Worm (Caenorhabditis elegans): ENCODE results near the gene sna-1.

The sna-1 gene

ce11 chrV:6699021-6699420, 11.5 kb downstream of the sna-1 start:
- TF ChIP-seq ztf-23 (GFP tag; IDR thresholded peaks at IDR 0.05) (no peak), cog-1 (tag; optimal IDR thresholded peaks at IDR 0.05) (no peak), ref-1 (GFP tag; conservative IDR thresholded peaks at IDR 0.05) (no peak), ztf-29 (GFP tag; IDR thresholded peaks at IDR 0.05) (no peak), med-1 (GFP tag; optimal IDR thresholded peaks at IDR 0.05; ENCODE audit: insufficient read depth) (no peak), T22C8.4 (GFP tag; IDR thresholded peaks at IDR 0.05) (no peak), flt-1 (GFP tag; IDR thresholded peaks at IDR 0.05) (no peak)

ce11 chrV:6697552-6697951, 12.9 kb downstream of the sna-1 start, which contains the start of gene W02F12.2:
W02F12.2 (minus strand) TSS chrV:6697652.
- TF ChIP-seq flt-1 (GFP tag; IDR thresholded peaks at IDR 0.05), result no peak
- no peak for TF ChIP-seq med-1 (GFP tag; optimal IDR thresholded peaks at IDR 0.05; ENCODE audit: insufficient read depth)
- TF ChIP-seq ztf-23 (GFP tag; IDR thresholded peaks at IDR 0.05), result no peak
- TF ChIP-seq klf-2 (GFP tag; conservative IDR thresholded peaks at IDR 0.05), result no peak

ce11 chrV:6694668-6695067, 15.8 kb downstream of the sna-1 start, which contains the start of gene W02F12.8:
W02F12.8 (minus strand) TSS chrV:6694768.
- TF ChIP-seq tab-1 (GFP tag; IDR thresholded peaks at IDR 0.05) (no peak), T22C8.4 (GFP tag; IDR thresholded peaks at IDR 0.05) (no peak), flt-1 (GFP tag; IDR thresholded peaks at IDR 0.05) (no peak), ztf-29 (GFP tag; IDR thresholded peaks at IDR 0.05) (no peak), cog-1 (tag; optimal IDR thresholded peaks at IDR 0.05) (no peak), klf-2 (GFP tag; conservative IDR thresholded peaks at IDR 0.05) (no peak)

- TF ChIP-seq med-1 (GFP tag; optimal IDR thresholded peaks at IDR 0.05; ENCODE audit: insufficient read depth) (no peak), ref-1 (GFP tag; conservative IDR thresholded peaks at IDR 0.05) (no peak), flt-1 (GFP tag; IDR thresholded peaks at IDR 0.05) (no peak), cog-1 (tag; optimal IDR thresholded peaks at IDR 0.05) (no peak), klf-2 (GFP tag; conservative IDR thresholded peaks at IDR 0.05) (no peak), ztf-29 (GFP tag; IDR thresholded peaks at IDR 0.05) (no peak), T22C8.4 (GFP tag; IDR thresholded peaks at IDR 0.05) (no peak), ztf-23 (GFP tag; IDR thresholded peaks at IDR 0.05) (no peak)
These were observed 18.6 kb downstream of the sna-1 start, which contains the start of gene mtl-1 for ce11 chrV:6691813-6692351. mtl-1 (minus strand) TSS chrV:6691863.

ce11 chrV:6690075-6690474, 20.4 kb downstream of the sna-1 start:
- no peak for TF ChIP-seq tab-1 (GFP tag; IDR thresholded peaks at IDR 0.05)
- no peak for TF ChIP-seq ztf-29 (GFP tag; IDR thresholded peaks at IDR 0.05)
- no peak for TF ChIP-seq ref-1 (GFP tag; conservative IDR thresholded peaks at IDR 0.05)
- TF ChIP-seq flt-1 (GFP tag; IDR thresholded peaks at IDR 0.05), result no peak
- TF ChIP-seq klf-2 (GFP tag; conservative IDR thresholded peaks at IDR 0.05), result no peak
- TF ChIP-seq med-1 (GFP tag; optimal IDR thresholded peaks at IDR 0.05; ENCODE audit: insufficient read depth), result no peak
- TF ChIP-seq ztf-23 (GFP tag; IDR thresholded peaks at IDR 0.05), result no peak
- TF ChIP-seq cog-1 (tag; optimal IDR thresholded peaks at IDR 0.05), result no peak
- TF ChIP-seq T22C8.4 (GFP tag; IDR thresholded peaks at IDR 0.05), result no peak

- TF ChIP-seq ref-1 (GFP tag; conservative IDR thresholded peaks at IDR 0.05) (no peak), cog-1 (tag; optimal IDR thresholded peaks at IDR 0.05) (no peak), med-1 (GFP tag; optimal IDR thresholded peaks at IDR 0.05; ENCODE audit: insufficient read depth) (no peak), ztf-23 (GFP tag; IDR thresholded peaks at IDR 0.05) (no peak), ztf-29 (GFP tag; IDR thresholded peaks at IDR 0.05) (no peak), tab-1 (GFP tag; IDR thresholded peaks at IDR 0.05) (no peak), T22C8.4 (GFP tag; IDR thresholded peaks at IDR 0.05) (no peak), klf-2 (GFP tag; conservative IDR thresholded peaks at IDR 0.05) (no peak), flt-1 (GFP tag; IDR thresholded peaks at IDR 0.05) (no peak)
These were observed 22.1 kb downstream of the sna-1 start, which contains the start of gene K11G9.5 for ce11 chrV:6688392-6688791. K11G9.5 (minus strand) TSS chrV:6688492.

ce11 chrV:6685963-6686362, 24.5 kb downstream of the sna-1 start:
- no peak for TF ChIP-seq ztf-29 (GFP tag; IDR thresholded peaks at IDR 0.05)
- TF ChIP-seq med-1 (GFP tag; optimal IDR thresholded peaks at IDR 0.05; ENCODE audit: insufficient read depth), result no peak
- TF ChIP-seq ref-1 (GFP tag; conservative IDR thresholded peaks at IDR 0.05), result no peak
- no peak for TF ChIP-seq cog-1 (tag; optimal IDR thresholded peaks at IDR 0.05)
- no peak for TF ChIP-seq klf-2 (GFP tag; conservative IDR thresholded peaks at IDR 0.05)
- TF ChIP-seq T22C8.4 (GFP tag; IDR thresholded peaks at IDR 0.05), result no peak
- TF ChIP-seq flt-1 (GFP tag; IDR thresholded peaks at IDR 0.05), result no peak
- TF ChIP-seq ztf-23 (GFP tag; IDR thresholded peaks at IDR 0.05), result no peak
- TF ChIP-seq tab-1 (GFP tag; IDR thresholded peaks at IDR 0.05), result no peak

ce11 chrV:6685499-6685898, 25.0 kb downstream of the sna-1 start:
- TF ChIP-seq ref-1 (GFP tag; conservative IDR thresholded peaks at IDR 0.05), result no peak
- TF ChIP-seq ztf-23 (GFP tag; IDR thresholded peaks at IDR 0.05), result no peak
- TF ChIP-seq T22C8.4 (GFP tag; IDR thresholded peaks at IDR 0.05), result no peak
- TF ChIP-seq tab-1 (GFP tag; IDR thresholded peaks at IDR 0.05), result no peak
- no peak for TF ChIP-seq med-1 (GFP tag; optimal IDR thresholded peaks at IDR 0.05; ENCODE audit: insufficient read depth)
- no peak for TF ChIP-seq ztf-29 (GFP tag; IDR thresholded peaks at IDR 0.05)
- no peak for TF ChIP-seq klf-2 (GFP tag; conservative IDR thresholded peaks at IDR 0.05)
- no peak for TF ChIP-seq flt-1 (GFP tag; IDR thresholded peaks at IDR 0.05)
- no peak for TF ChIP-seq cog-1 (tag; optimal IDR thresholded peaks at IDR 0.05)

- TF ChIP-seq med-1 (GFP tag; optimal IDR thresholded peaks at IDR 0.05; ENCODE audit: insufficient read depth) (no peak), T22C8.4 (GFP tag; IDR thresholded peaks at IDR 0.05) (no peak), tab-1 (GFP tag; IDR thresholded peaks at IDR 0.05) (0 out of 2 replicates have a peak, but pooled peaks have one; percentile 52), ztf-29 (GFP tag; IDR thresholded peaks at IDR 0.05) (no peak), cog-1 (tag; optimal IDR thresholded peaks at IDR 0.05) (peak; percentile 32), ztf-23 (GFP tag; IDR thresholded peaks at IDR 0.05) (no peak), klf-2 (GFP tag; conservative IDR thresholded peaks at IDR 0.05) (no peak), ref-1 (GFP tag; conservative IDR thresholded peaks at IDR 0.05) (no peak), flt-1 (GFP tag; IDR thresholded peaks at IDR 0.05) (no peak)
These were observed 25.9 kb downstream of the sna-1 start for ce11 chrV:6684541-6684940.

ce11 chrV:6683740-6684139, 26.7 kb downstream of the sna-1 start:
- TF ChIP-seq cog-1 (tag; optimal IDR thresholded peaks at IDR 0.05) (no peak), flt-1 (GFP tag; IDR thresholded peaks at IDR 0.05) (no peak), klf-2 (GFP tag; conservative IDR thresholded peaks at IDR 0.05) (no peak), T22C8.4 (GFP tag; IDR thresholded peaks at IDR 0.05) (no peak), ref-1 (GFP tag; conservative IDR thresholded peaks at IDR 0.05) (no peak), med-1 (GFP tag; optimal IDR thresholded peaks at IDR 0.05; ENCODE audit: insufficient read depth) (no peak)

Measured in whole organism, midembryonic.